Worm (Caenorhabditis elegans): ENCODE data around the gene fbxo-11.2.

fbxo-11.2 gene

ce11 chrIII:1053067-1053466 lies at the start of gene fbxo-11.2:
fbxo-11.2 (minus strand) TSS chrIII:1053242.
- TF ChIP-seq lsy-2 (tag; optimal IDR thresholded peaks at IDR 0.05) (no peak), F16B12.6 (tag; optimal IDR thresholded peaks at IDR 0.05) (no peak), nhr-85 (tag) (peak; percentile 48), nhr-12 (tag; optimal IDR thresholded peaks at IDR 0.05) (no peak), blmp-1 (tag; optimal IDR thresholded peaks at IDR 0.05) (peak; percentile 7)

ce11 chrIII:1099523-1099922 lies 46.5 kb upstream of the fbxo-11.2 start:
- no peak for TF ChIP-seq mep-1 (tag; optimal IDR thresholded peaks at IDR 0.05)
- TF ChIP-seq isw-1 (GFP tag; IDR thresholded peaks at IDR 0.05) = no peak
- no peak for TF ChIP-seq ztf-4 (tag; optimal IDR thresholded peaks at IDR 0.05)
- TF ChIP-seq hpl-2 (GFP tag; optimal IDR thresholded peaks at IDR 0.05) = no peak
- TF ChIP-seq nhr-19 (GFP tag; conservative IDR thresholded peaks at IDR 0.05) = no peak
- TF ChIP-seq jun-1 (tag; optimal IDR thresholded peaks at IDR 0.05) = no peak
- no peak for TF ChIP-seq snpc-4 (tag; optimal IDR thresholded peaks at IDR 0.05)
- TF ChIP-seq mef-2 (tag; optimal IDR thresholded peaks at IDR 0.05) = no peak
- no peak for TF ChIP-seq irx-1 (tag; optimal IDR thresholded peaks at IDR 0.05)
- TF ChIP-seq ama-1 (optimal IDR thresholded peaks at IDR 0.05) = no peak
- no peak for TF ChIP-seq nhr-11 (tag; optimal IDR thresholded peaks at IDR 0.05)
- TF ChIP-seq rnt-1 (tag; optimal IDR thresholded peaks at IDR 0.05) = no peak
- no peak for TF ChIP-seq nhr-90 (tag; optimal IDR thresholded peaks at IDR 0.05; ENCODE audit: poor library complexity)
- no peak for TF ChIP-seq lsy-2 (tag; optimal IDR thresholded peaks at IDR 0.05)
- TF ChIP-seq ceh-90 (tag; optimal IDR thresholded peaks at IDR 0.05) = no peak
- TF ChIP-seq lin-15B (tag; optimal IDR thresholded peaks at IDR 0.05) = no peak
- no peak for TF ChIP-seq swsn-7 (tag; optimal IDR thresholded peaks at IDR 0.05)

ce11 chrIII:1094391-1094790 lies 41.3 kb upstream of the fbxo-11.2 start:
- TF ChIP-seq fkh-10 (GFP tag; optimal IDR thresholded peaks at IDR 0.05) = no peak
- TF ChIP-seq egl-27 (tag; optimal IDR thresholded peaks at IDR 0.05) = no peak
- TF ChIP-seq ceh-90 (tag; optimal IDR thresholded peaks at IDR 0.05) = no peak
- no peak for TF ChIP-seq nhr-77 (tag; optimal IDR thresholded peaks at IDR 0.05)
- TF ChIP-seq aly-2 (tag; optimal IDR thresholded peaks at IDR 0.05) = no peak
- no peak for TF ChIP-seq ztf-4 (tag; optimal IDR thresholded peaks at IDR 0.05)
- TF ChIP-seq ceh-8 (GFP tag; optimal IDR thresholded peaks at IDR 0.05) = no peak
- no peak for TF ChIP-seq nhr-84 (tag; optimal IDR thresholded peaks at IDR 0.05)
- TF ChIP-seq blmp-1 (tag; optimal IDR thresholded peaks at IDR 0.05) = no peak
- no peak for TF ChIP-seq C34B4.2 (tag; optimal IDR thresholded peaks at IDR 0.05)
- no peak for TF ChIP-seq nhr-237 (tag; optimal IDR thresholded peaks at IDR 0.05)
- no peak for TF ChIP-seq sox-4 (tag; optimal IDR thresholded peaks at IDR 0.05)
- no peak for TF ChIP-seq ztf-11 (tag; optimal IDR thresholded peaks at IDR 0.05)
- TF ChIP-seq nhr-11 (tag; optimal IDR thresholded peaks at IDR 0.05) = no peak
- no peak for TF ChIP-seq hlh-17 (GFP tag; optimal IDR thresholded peaks at IDR 0.05; ENCODE audit: borderline replicate concordance)
- TF ChIP-seq ama-1 (optimal IDR thresholded peaks at IDR 0.05) = no peak
- no peak for TF ChIP-seq unc-86 (tag; optimal IDR thresholded peaks at IDR 0.05)

- TF ChIP-seq ceh-88 (GFP tag; IDR thresholded peaks at IDR 0.05) = no peak
- TF ChIP-seq efl-1 (optimal IDR thresholded peaks at IDR 0.05) = no peak
- TF ChIP-seq efl-1 (GFP tag; optimal IDR thresholded peaks at IDR 0.05 in 1 of 2) = peak in 1 of 2 experiments; percentile 34
Observed at ce11 chrIII:1084971-1085370, 31.9 kb upstream of the fbxo-11.2 start.

ce11 chrIII:1081101-1081500 lies 28.1 kb upstream of the fbxo-11.2 start, which contains the start of gene par-2:
par-2 (plus strand) TSS chrIII:1081401.
- TF ChIP-seq elt-3 (tag; optimal IDR thresholded peaks at IDR 0.05) = no peak

Data from whole organism, L1 larva.